Worm (Caenorhabditis elegans) whole organism, mixed stage, embryonic: ENCODE results near the gene F21A3.11.

Experiments used
- M03D4.4 ChIP-seq: sonication (generic microtip); optimal IDR thresholded peaks from 2 replicates; lab custom pipeline; 2017; ENCODE audit warnings: mild to moderate bottlenecking, missing genetic modification characterization, missing compliant biosample characterization
- bed-3 ChIP-seq: fragments of 200-800 bp; sonication (Bioruptor generic); optimal IDR thresholded peaks from 3 replicates; lab custom pipeline; 2018; ENCODE audit warnings: mild to moderate bottlenecking, missing genetic modification characterization, moderate library complexity, missing compliant biosample characterization
- blmp-1 ChIP-seq: fragments of 150-350 bp; optimal IDR thresholded peaks from 2 replicates; lab custom pipeline; 2014; ENCODE audit warnings: missing biosample characterization, missing genetic modification characterization
- ceh-39 ChIP-seq: fragments of 150-350 bp; optimal IDR thresholded peaks from 2 replicates; lab custom pipeline; 2014; ENCODE audit warnings: missing biosample characterization, missing genetic modification characterization
- ceh-43 ChIP-seq: fragments of 200-800 bp; sonication (Bioruptor generic); optimal IDR thresholded peaks from 2 replicates; lab custom pipeline; 2018; ENCODE audit warnings: mild to moderate bottlenecking, missing genetic modification characterization, moderate library complexity, missing compliant biosample characterization
- ceh-83 ChIP-seq: fragments of 200-800 bp; sonication (Bioruptor generic); optimal IDR thresholded peaks from 2 replicates; lab custom pipeline; 2018; ENCODE audit warnings: mild to moderate bottlenecking, missing genetic modification characterization, missing compliant biosample characterization
- ces-1 ChIP-seq: fragments of 150-350 bp; optimal IDR thresholded peaks from 2 replicates; lab custom pipeline; 2014; ENCODE audit warnings: missing biosample characterization, missing genetic modification reagents, missing genetic modification characterization
- cnd-1 ChIP-seq: fragments of 200-800 bp; sonication (Bioruptor generic); optimal IDR thresholded peaks from 2 replicates; lab custom pipeline; 2018; ENCODE audit warnings: mild to moderate bottlenecking, missing genetic modification characterization, missing compliant biosample characterization
- drap-1 ChIP-seq: fragments of 200-800 bp; sonication (Bioruptor generic); optimal IDR thresholded peaks from 3 replicates; lab custom pipeline; 2018; ENCODE audit warnings: mild to moderate bottlenecking, missing genetic modification characterization, missing compliant biosample characterization
- elt-1 ChIP-seq: sonication (generic microtip); optimal IDR thresholded peaks from 2 replicates; lab custom pipeline; 2017; ENCODE audit warnings: missing genetic modification characterization, mild to moderate bottlenecking, missing compliant biosample characterization, antibody characterized with exemption, moderate library complexity, borderline replicate concordance; ENCODE audit not compliant: insufficient read depth
- elt-3 ChIP-seq: fragments of 150-350 bp; optimal IDR thresholded peaks from 2 replicates; lab custom pipeline; 2014; ENCODE audit warnings: missing biosample characterization, missing genetic modification characterization
- flh-1 ChIP-seq: fragments of 200-800 bp; sonication (Bioruptor generic); optimal IDR thresholded peaks from 2 replicates; lab custom pipeline; 2018; ENCODE audit warnings: mild to moderate bottlenecking, missing genetic modification characterization, moderate library complexity, missing compliant biosample characterization
- ham-2 ChIP-seq: fragments of 200-800 bp; sonication (Bioruptor generic); optimal IDR thresholded peaks from 2 replicates; lab custom pipeline; 2018; ENCODE audit warnings: mild to moderate bottlenecking, missing genetic modification characterization, missing compliant biosample characterization
- hlh-1 ChIP-seq: fragments of 150-350 bp; optimal IDR thresholded peaks from 2 replicates; lab custom pipeline; 2014; ENCODE audit warnings: missing biosample characterization, missing genetic modification reagents, missing genetic modification characterization
- lin-13 ChIP-seq: fragments of 150-350 bp; optimal IDR thresholded peaks from 2 replicates; lab custom pipeline; 2014; ENCODE audit warnings: missing biosample characterization, missing genetic modification characterization
- lin-32 ChIP-seq: fragments of 200-800 bp; sonication (Bioruptor generic); optimal IDR thresholded peaks from 2 replicates; lab custom pipeline; 2018; ENCODE audit warnings: mild to moderate bottlenecking, missing genetic modification characterization, missing compliant biosample characterization
- lsy-2 ChIP-seq: fragments of 150-350 bp; optimal IDR thresholded peaks from 2 replicates; lab custom pipeline; 2014; ENCODE audit warnings: missing biosample characterization, missing genetic modification characterization
- mab-5 ChIP-seq: fragments of 150-350 bp; optimal IDR thresholded peaks from 2 replicates; lab custom pipeline; 2014; ENCODE audit warnings: missing biosample characterization, missing genetic modification characterization
- mep-1 ChIP-seq: fragments of 150-350 bp; optimal IDR thresholded peaks from 2 replicates; lab custom pipeline; 2017; ENCODE audit warnings: missing biosample characterization, missing genetic modification reagents, missing genetic modification characterization, inconsistent platforms
- mls-2 ChIP-seq: sonication (generic microtip); optimal IDR thresholded peaks from 2 replicates; lab custom pipeline; 2016; ENCODE audit warnings: mild to moderate bottlenecking, missing genetic modification characterization, moderate library complexity, missing compliant biosample characterization
- nhr-12 ChIP-seq: fragments of 150-350 bp; optimal IDR thresholded peaks from 2 replicates; lab custom pipeline; 2014; ENCODE audit warnings: missing biosample characterization, missing genetic modification characterization
- nhr-2 ChIP-seq: fragments of 150-350 bp; optimal IDR thresholded peaks from 2 replicates; lab custom pipeline; 2014; ENCODE audit warnings: missing biosample characterization, missing genetic modification characterization
- nhr-237 ChIP-seq: fragments of 150-350 bp; optimal IDR thresholded peaks from 2 replicates; lab custom pipeline; 2014; ENCODE audit warnings: missing biosample characterization, missing genetic modification characterization
- nhr-28 ChIP-seq: fragments of 150-350 bp; optimal IDR thresholded peaks from 2 replicates; lab custom pipeline; 2014; ENCODE audit warnings: missing biosample characterization, missing genetic modification characterization
- nhr-76 ChIP-seq: sonication (generic microtip); optimal IDR thresholded peaks from 2 replicates; lab custom pipeline; 2017; ENCODE audit warnings: missing biosample characterization, missing genetic modification characterization
- pha-4 ChIP-seq: fragments of 150-350 bp; optimal IDR thresholded peaks from 2 replicates; lab custom pipeline; 2018; ENCODE audit warnings: missing biosample characterization, missing genetic modification reagents, missing genetic modification characterization
- sem-2 ChIP-seq: fragments of 200-800 bp; sonication (Bioruptor generic); optimal IDR thresholded peaks from 2 replicates; lab custom pipeline; 2018; ENCODE audit warnings: mild to moderate bottlenecking, missing genetic modification characterization, missing compliant biosample characterization
- snpc-4 ChIP-seq: fragments of 150-350 bp; optimal IDR thresholded peaks from 2 replicates; lab custom pipeline; 2014; ENCODE audit warnings: missing biosample characterization, missing genetic modification characterization
- sptf-1 ChIP-seq: sonication (generic microtip); optimal IDR thresholded peaks from 2 replicates; lab custom pipeline; 2017; ENCODE audit warnings: mild to moderate bottlenecking, missing genetic modification characterization, moderate library complexity, missing compliant biosample characterization
- tbx-8 ChIP-seq: fragments of 200-800 bp; sonication (Bioruptor generic); optimal IDR thresholded peaks from 2 replicates; lab custom pipeline; 2018; ENCODE audit warnings: mild to moderate bottlenecking, missing genetic modification characterization, moderate library complexity, missing compliant biosample characterization
- unc-120 ChIP-seq: sonication (generic microtip); optimal IDR thresholded peaks from 2 replicates; lab custom pipeline; 2017; ENCODE audit warnings: missing genetic modification characterization, missing compliant biosample characterization; ENCODE audit not compliant: poor library complexity, severe bottlenecking
- unc-39 ChIP-seq: fragments of 150-350 bp; optimal IDR thresholded peaks from 2 replicates; lab custom pipeline; 2014; ENCODE audit warnings: missing biosample characterization, missing genetic modification characterization
- unc-62 ChIP-seq: fragments of 150-350 bp; optimal IDR thresholded peaks from 2 replicates; lab custom pipeline; 2014; ENCODE audit warnings: missing biosample characterization, missing genetic modification reagents, missing genetic modification characterization
- zip-8 ChIP-seq: fragments of 150-350 bp; optimal IDR thresholded peaks from 2 replicates; lab custom pipeline; 2014; ENCODE audit warnings: missing biosample characterization, missing genetic modification characterization
- ztf-11 ChIP-seq: fragments of 150-350 bp; optimal IDR thresholded peaks from 2 replicates; lab custom pipeline; 2014; ENCODE audit warnings: missing biosample characterization, missing genetic modification characterization

F21A3.11 gene

ce11 chrV:15551642-15552041 lies 18.6 kb upstream of the F21A3.11 start:
- TF ChIP-seq pha-4 (tag; lab: Kevin White, UChicago) (no peak), blmp-1 (tag; lab: Kevin White, UChicago) (no peak), mab-5 (no peak), unc-62 (GFP tag; lab: Kevin White, UChicago) (no peak), elt-1 (tag; lab: Kevin White, UChicago) (no peak), unc-39 (tag; lab: Kevin White, UChicago) (no peak), lsy-2 (tag; lab: Kevin White, UChicago) (peak; percentile 19), flh-1 (peak; percentile 42), nhr-2 (tag; lab: Kevin White, UChicago) (no peak), cnd-1 (tag; lab: Kevin White, UChicago) (peak; percentile 85), mep-1 (tag; lab: Kevin White, UChicago) (no peak), bed-3 (GFP tag; lab: Kevin White, UChicago) (peak; percentile 68), drap-1 (GFP tag; lab: Kevin White, UChicago) (peak; percentile 99), hlh-1 (tag; lab: Kevin White, UChicago) (peak; percentile 19), sptf-1 (tag; lab: Kevin White, UChicago) (peak; percentile 93), ztf-11 (tag; lab: Kevin White, UChicago) (peak; percentile 23), ceh-83 (peak; percentile 93), unc-120 (tag; lab: Kevin White, UChicago) (peak; percentile 74), tbx-8 (GFP tag; lab: Kevin White, UChicago) (peak; percentile 68), lin-32 (GFP tag; lab: Kevin White, UChicago) (peak; percentile 71), ces-1 (peak; percentile 30), elt-3 (tag; lab: Kevin White, UChicago) (no peak), snpc-4 (no peak), nhr-12 (no peak), lin-13 (tag; lab: Kevin White, UChicago) (peak; percentile 6), sem-2 (GFP tag; lab: Kevin White, UChicago) (peak; percentile 77), nhr-76 (tag; lab: Kevin White, UChicago) (no peak), nhr-237 (no peak), ceh-43 (GFP tag; lab: Kevin White, UChicago) (peak; percentile 83), ham-2 (GFP tag; lab: Kevin White, UChicago) (peak; percentile 70), nhr-28 (tag; lab: Kevin White, UChicago) (peak; percentile 19), M03D4.4 (tag; lab: Kevin White, UChicago) (peak; percentile 91), ceh-39 (no peak), mls-2 (peak; percentile 91), zip-8 (tag; lab: Kevin White, UChicago) (no peak)
- TF ChIP-seq, all 35 proteins: peak for 20

- TF ChIP-seq nhr-76 (tag; lab: Kevin White, UChicago) (no peak), snpc-4 (no peak), elt-3 (tag; lab: Kevin White, UChicago) (no peak), drap-1 (GFP tag; lab: Kevin White, UChicago) (peak; percentile 7)
Measured at ce11 chrV:15550408-15550807, 17.4 kb upstream of the F21A3.11 start.

- TF ChIP-seq lsy-2 (tag; lab: Kevin White, UChicago) (no peak), lin-13 (tag; lab: Kevin White, UChicago) (no peak), elt-3 (tag; lab: Kevin White, UChicago) (no peak), snpc-4 (no peak), mab-5 (no peak), nhr-12 (no peak), ces-1 (no peak), nhr-76 (tag; lab: Kevin White, UChicago) (no peak), sptf-1 (tag; lab: Kevin White, UChicago) (peak; percentile 17), zip-8 (tag; lab: Kevin White, UChicago) (no peak), ceh-83 (no peak), nhr-237 (no peak), drap-1 (GFP tag; lab: Kevin White, UChicago) (peak; percentile 62)
Measured at ce11 chrV:15547727-15548126, 14.7 kb upstream of the F21A3.11 start.

ce11 chrV:15544898-15545297 lies 11.9 kb upstream of the F21A3.11 start, which contains the start of gene glb-14:
Gene glb-14, minus strand, starts transcription at chrV:15544994.
- TF ChIP-seq blmp-1 (tag; lab: Kevin White, UChicago) (no peak), ceh-39 (no peak), nhr-12 (no peak)
